Worm (Caenorhabditis elegans) whole organism, late embryonic: Measurements from ENCODE around the gene nspg-8.
A peak's percentile ranks its signal among the peaks of the same experiment; 100 is the strongest.

Source experiments
- ama-1 ChIP-seq: fragments of 150-350 bp; optimal IDR thresholded peaks from 2 replicates; lab custom pipeline; 2014
- ceh-22 ChIP-seq: sonication (generic microtip); optimal IDR thresholded peaks from 2 replicates; lab custom pipeline; 2017; ENCODE audit warnings: missing biosample characterization, missing genetic modification characterization
- elt-4 ChIP-seq: sonication (generic microtip); optimal IDR thresholded peaks from 2 replicates; lab custom pipeline; 2016; ENCODE audit warnings: missing genetic modification characterization, missing compliant biosample characterization
- ets-4 ChIP-seq: sonication (generic microtip); optimal IDR thresholded peaks from 2 replicates; lab custom pipeline; 2016; ENCODE audit warnings: missing genetic modification characterization, missing compliant biosample characterization
- pat-9 ChIP-seq: fragments of 200-800 bp; sonication (Bioruptor generic); optimal IDR thresholded peaks from 2 replicates; lab custom pipeline; 2018; ENCODE audit warnings: mild to moderate bottlenecking, missing genetic modification characterization, moderate library complexity, missing compliant biosample characterization
- pax-1 ChIP-seq: fragments of 150-350 bp; optimal IDR thresholded peaks from 2 replicates; lab custom pipeline; 2014; ENCODE audit warnings: missing biosample characterization, missing genetic modification characterization
- pha-2 ChIP-seq: sonication (generic microtip); optimal IDR thresholded peaks from 2 replicates; lab custom pipeline; 2017; ENCODE audit warnings: mild to moderate bottlenecking, missing genetic modification characterization, missing compliant biosample characterization
- pha-4 ChIP-seq: fragments of 150-350 bp; optimal IDR thresholded peaks from 2 replicates; lab custom pipeline; 2018; ENCODE audit warnings: missing biosample characterization, missing genetic modification reagents, missing genetic modification characterization
- rnt-1 ChIP-seq: sonication (generic microtip); optimal IDR thresholded peaks from 2 replicates; lab custom pipeline; 2016; ENCODE audit warnings: missing genetic modification characterization, missing compliant biosample characterization
- tbx-2 ChIP-seq: sonication (generic microtip); optimal IDR thresholded peaks from 2 replicates; lab custom pipeline; 2016; ENCODE audit warnings: missing genetic modification characterization, missing compliant biosample characterization
- unc-86 ChIP-seq: sonication (generic microtip); optimal IDR thresholded peaks from 2 replicates; lab custom pipeline; 2016; ENCODE audit warnings: missing genetic modification characterization, missing compliant biosample characterization

DNA sequence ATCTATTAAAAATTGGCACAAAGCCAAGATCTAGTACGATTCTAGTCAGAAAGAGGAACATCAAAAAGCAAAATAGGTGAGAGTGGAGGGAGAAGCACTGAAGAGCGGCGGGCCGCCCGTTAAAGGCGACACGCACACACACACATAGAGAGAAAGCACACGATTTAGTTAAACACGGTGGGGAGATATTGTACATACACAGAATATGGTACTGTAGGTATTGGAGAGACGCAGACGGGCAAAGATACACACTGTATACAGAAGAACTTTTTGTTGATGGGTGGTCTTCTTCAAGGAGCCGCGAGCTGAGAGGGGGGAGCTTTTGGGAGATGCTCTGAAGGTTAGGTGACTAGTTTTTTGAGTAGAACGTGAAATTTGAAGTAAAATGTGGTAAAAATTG lies 44.4 kb downstream of the nspg-8 start:
- no peak for TF ChIP-seq pha-4 (tag; lab: Kevin White, UChicago)
- no peak for TF ChIP-seq pat-9 (tag; lab: Kevin White, UChicago)
- TF ChIP-seq elt-4 (tag; lab: Kevin White, UChicago) = no peak
- TF ChIP-seq ets-4 (tag; lab: Kevin White, UChicago) = no peak
- TF ChIP-seq tbx-2 (tag; lab: Kevin White, UChicago) = peak; percentile 14
- no peak for TF ChIP-seq pha-2 (tag; lab: Kevin White, UChicago)
- TF ChIP-seq pax-1 (tag; lab: Kevin White, UChicago) = no peak
- TF ChIP-seq ceh-22 (tag; lab: Kevin White, UChicago) = no peak
- TF ChIP-seq unc-86 = no peak
- TF ChIP-seq ama-1 = no peak
- TF ChIP-seq rnt-1 (tag; lab: Kevin White, UChicago) = no peak
